Fruit fly (Drosophila melanogaster) whole organism, embryonic: ENCODE results near the gene CG14868.

ENCODE experiments used
- ATbp ChIP-seq: fragments of 200-800 bp; sonication (Bioruptor generic); optimal IDR thresholded peaks from 2 replicates; lab custom pipeline; 2017; ENCODE audit warnings: missing biosample characterization, mild to moderate bottlenecking, missing genetic modification characterization, missing genetic modification reagents
- Antp ChIP-seq: fragments of 200-800 bp; sonication (Bioruptor generic); optimal IDR thresholded peaks from 3 replicates; lab custom pipeline; 2016; ENCODE audit warnings: missing biosample characterization, missing genetic modification characterization
- Bdp1 ChIP-seq: fragments of 200-800 bp; sonication (Bioruptor generic); optimal IDR thresholded peaks from 3 replicates; lab custom pipeline; 2016; ENCODE audit warnings: missing biosample characterization, missing genetic modification characterization
- CG10209 ChIP-seq: fragments of 200-800 bp; sonication (Bioruptor generic); optimal IDR thresholded peaks from 3 replicates; lab custom pipeline; 2017; ENCODE audit warnings: missing biosample characterization, mild to moderate bottlenecking, missing genetic modification characterization, missing genetic modification reagents
- CG10274 ChIP-seq: fragments of 200-800 bp; sonication (Bioruptor generic); optimal IDR thresholded peaks from 3 replicates; lab custom pipeline; 2017; ENCODE audit warnings: missing biosample characterization, mild to moderate bottlenecking, missing genetic modification characterization
- CG12391 ChIP-seq: fragments of 200-800 bp; sonication (Bioruptor generic); optimal IDR thresholded peaks from 3 replicates; lab custom pipeline; 2018; ENCODE audit warnings: missing biosample characterization, mild to moderate bottlenecking, missing genetic modification characterization, moderate library complexity
- CG12659 ChIP-seq: fragments of 200-800 bp; sonication (Bioruptor generic); optimal IDR thresholded peaks from 3 replicates; lab custom pipeline; 2017; ENCODE audit warnings: mild to moderate bottlenecking, missing biosample characterization, missing genetic modification reagents, missing genetic modification characterization
- CG13123 ChIP-seq: fragments of 200-800 bp; sonication (Bioruptor generic); optimal IDR thresholded peaks from 2 replicates; lab custom pipeline; 2016; ENCODE audit warnings: missing biosample characterization, missing genetic modification characterization
- CG13424 ChIP-seq: fragments of 200-800 bp; sonication (Bioruptor generic); optimal IDR thresholded peaks from 2 replicates; lab custom pipeline; 2019; ENCODE audit warnings: missing biosample characterization, mild to moderate bottlenecking, missing genetic modification characterization, moderate library complexity
- CG13894 ChIP-seq: fragments of 200-800 bp; sonication (Bioruptor generic); optimal IDR thresholded peaks from 3 replicates; lab custom pipeline; 2018; ENCODE audit warnings: missing biosample characterization, mild to moderate bottlenecking, missing genetic modification characterization, moderate library complexity
- CG14860 ChIP-seq: fragments of 200-800 bp; sonication (Bioruptor generic); IDR thresholded peaks from 3 replicates; pipeline ENCODE4 v1.3.6; 2022; ENCODE audit warnings: missing biosample characterization, missing genetic modification characterization; ENCODE audit not compliant: partially characterized antibody
- CG15011 ChIP-seq: fragments of 200-800 bp; sonication (Bioruptor generic); optimal IDR thresholded peaks from 3 replicates; lab custom pipeline; 2018; ENCODE audit warnings: missing biosample characterization, mild to moderate bottlenecking, missing genetic modification characterization
- CG2120 ChIP-seq: fragments of 200-800 bp; sonication (Bioruptor generic); optimal IDR thresholded peaks from 3 replicates; lab custom pipeline; 2016; ENCODE audit warnings: missing biosample characterization, missing genetic modification characterization
- CG2875 ChIP-seq: fragments of 200-800 bp; sonication (Bioruptor generic); optimal IDR thresholded peaks from 2 replicates; lab custom pipeline; 2017; ENCODE audit warnings: missing biosample characterization, mild to moderate bottlenecking, missing genetic modification characterization, missing genetic modification reagents
- CG2889 ChIP-seq: fragments of 200-800 bp; sonication (Bioruptor generic); IDR thresholded peaks from 3 replicates; pipeline ENCODE4 v1.3.6; 2022; ENCODE audit warnings: missing biosample characterization, missing genetic modification characterization
- CG30020 ChIP-seq: fragments of 200-800 bp; optimal IDR thresholded peaks from 2 replicates; lab custom pipeline; 2019; ENCODE audit warnings: missing biosample characterization, mild to moderate bottlenecking, missing genetic modification characterization, moderate library complexity
- CG31224 ChIP-seq: fragments of 200-800 bp; sonication (Bioruptor generic); IDR thresholded peaks from 2 replicates; pipeline ENCODE4 v1.3.6; 2022; ENCODE audit warnings: missing biosample characterization, missing genetic modification characterization
- CG32772 ChIP-seq: fragments of 200-800 bp; sonication (Bioruptor generic); IDR thresholded peaks from 2 replicates; pipeline ENCODE4 v1.3.6; 2022; ENCODE audit warnings: missing biosample characterization, missing genetic modification characterization
- CG3995 ChIP-seq: fragments of 200-800 bp; sonication (Bioruptor generic); optimal IDR thresholded peaks from 3 replicates; lab custom pipeline; 2016; ENCODE audit warnings: missing biosample characterization, missing genetic modification characterization
- CG4424 ChIP-seq: fragments of 200-800 bp; sonication (Bioruptor generic); optimal IDR thresholded peaks from 3 replicates; lab custom pipeline; 2016; ENCODE audit warnings: missing biosample characterization, missing genetic modification characterization
- CG7372 ChIP-seq: fragments of 200-800 bp; sonication (Bioruptor generic); IDR thresholded peaks from 2 replicates; pipeline ENCODE4 v1.3.6; 2022; ENCODE audit warnings: missing biosample characterization, missing genetic modification characterization
- CG7556 ChIP-seq: fragments of 200-800 bp; sonication (Bioruptor generic); optimal IDR thresholded peaks from 2 replicates; lab custom pipeline; 2017; ENCODE audit warnings: missing biosample characterization, mild to moderate bottlenecking, missing genetic modification characterization
- CG8089 ChIP-seq: fragments of 200-800 bp; sonication (Bioruptor generic); optimal IDR thresholded peaks from 3 replicates; lab custom pipeline; 2016; ENCODE audit warnings: missing biosample characterization, missing genetic modification characterization
- CG8359 ChIP-seq: fragments of 200-800 bp; sonication (Bioruptor generic); optimal IDR thresholded peaks from 2 replicates; lab custom pipeline; 2017; ENCODE audit warnings: missing biosample characterization, mild to moderate bottlenecking, missing genetic modification characterization, borderline replicate concordance
- CG8924 ChIP-seq: fragments of 200-800 bp; optimal IDR thresholded peaks from 3 replicates; lab custom pipeline; 2019; ENCODE audit warnings: missing biosample characterization, mild to moderate bottlenecking, missing genetic modification characterization, moderate library complexity
- CG9609 ChIP-seq: fragments of 200-800 bp; sonication (Bioruptor generic); optimal IDR thresholded peaks from 3 replicates; lab custom pipeline; 2016; ENCODE audit warnings: missing biosample characterization, missing genetic modification characterization
- CkIIα-i1 ChIP-seq: fragments of 200-800 bp; sonication (Bioruptor generic); IDR thresholded peaks from 2 replicates; pipeline ENCODE4 v1.3.6; 2022; ENCODE audit warnings: missing biosample characterization, missing genetic modification characterization
- Dek ChIP-seq: fragments of 200-800 bp; sonication (Bioruptor generic); optimal IDR thresholded peaks from 3 replicates; lab custom pipeline; 2019; ENCODE audit warnings: missing biosample characterization, mild to moderate bottlenecking, missing genetic modification characterization, moderate library complexity
- MBD-R2 ChIP-seq: fragments of 200-800 bp; sonication (Bioruptor generic); IDR thresholded peaks from 2 replicates; pipeline ENCODE4 v1.3.6; 2022; ENCODE audit warnings: missing biosample characterization, missing genetic modification characterization
- Meics ChIP-seq: fragments of 200-800 bp; sonication (Bioruptor generic); optimal IDR thresholded peaks from 2 replicates; lab custom pipeline; 2017; ENCODE audit warnings: missing biosample characterization, mild to moderate bottlenecking, missing genetic modification characterization
- Mrtf ChIP-seq: fragments of 200-800 bp; sonication (Bioruptor generic); IDR thresholded peaks from 3 replicates; pipeline ENCODE4 v1.3.6; 2022; ENCODE audit warnings: missing biosample characterization, missing genetic modification characterization
- Nf-YB ChIP-seq: fragments of 200-800 bp; sonication (Bioruptor generic); optimal IDR thresholded peaks from 3 replicates; lab custom pipeline; 2019; ENCODE audit warnings: missing biosample characterization, mild to moderate bottlenecking, missing genetic modification characterization, moderate library complexity
- Side ChIP-seq: fragments of 200-800 bp; sonication (Bioruptor generic); optimal IDR thresholded peaks from 2 replicates; lab custom pipeline; 2016; ENCODE audit warnings: missing biosample characterization, missing genetic modification characterization
- Sox100B ChIP-seq: fragments of 200-800 bp; sonication (Bioruptor generic); optimal IDR thresholded peaks from 3 replicates; lab custom pipeline; 2018; ENCODE audit warnings: missing biosample characterization, mild to moderate bottlenecking, missing genetic modification characterization
- ash1 ChIP-seq: fragments of 200-800 bp; sonication (Bioruptor generic); optimal IDR thresholded peaks from 2 replicates; lab custom pipeline; 2018; ENCODE audit warnings: missing biosample characterization, mild to moderate bottlenecking, missing genetic modification characterization
- chinmo ChIP-seq: fragments of 200-800 bp; sonication (Bioruptor generic); IDR thresholded peaks from 4 replicates; pipeline ENCODE4 v1.3.6; 2022; ENCODE audit warnings: missing biosample characterization, missing genetic modification characterization; ENCODE audit not compliant: partially characterized antibody
- dpn ChIP-seq, 2 experiments: fragments of 200-800 bp; sonication (Bioruptor generic); optimal IDR thresholded peaks; 3 replicates each; lab custom pipeline; 2016; ENCODE audit warnings: missing biosample characterization in 2 of 2, missing genetic modification characterization in 2 of 2
- fd64A ChIP-seq: fragments of 200-800 bp; sonication (Bioruptor generic); optimal IDR thresholded peaks from 3 replicates; lab custom pipeline; 2018; ENCODE audit warnings: missing biosample characterization, mild to moderate bottlenecking, missing genetic modification characterization
- fd96Cb ChIP-seq: fragments of 200-800 bp; sonication (Bioruptor generic); optimal IDR thresholded peaks from 2 replicates; lab custom pipeline; 2018; ENCODE audit warnings: missing biosample characterization, mild to moderate bottlenecking, missing genetic modification characterization, moderate library complexity
- fru ChIP-seq: fragments of >200 bp; optimal IDR thresholded peaks from 2 replicates; lab custom pipeline; 2017
- hth ChIP-seq: fragments of >200 bp; optimal IDR thresholded peaks from 2 replicates; lab custom pipeline; 2017; ENCODE audit warnings: inconsistent platforms
- ind ChIP-seq: fragments of 200-800 bp; sonication (Bioruptor generic); optimal IDR thresholded peaks from 3 replicates; lab custom pipeline; 2016; ENCODE audit warnings: missing biosample characterization, missing genetic modification characterization
- ken ChIP-seq: fragments of 200-800 bp; sonication (Bioruptor generic); IDR thresholded peaks from 3 replicates; pipeline ENCODE4 v1.3.6; 2022; ENCODE audit warnings: missing biosample characterization, missing genetic modification characterization
- kni ChIP-seq: fragments of 200-800 bp; sonication (Bioruptor generic); optimal IDR thresholded peaks from 3 replicates; lab custom pipeline; 2017; ENCODE audit warnings: mild to moderate bottlenecking, missing biosample characterization, missing genetic modification reagents, missing genetic modification characterization
- nerfin-1 ChIP-seq: fragments of 200-800 bp; sonication (Bioruptor generic); optimal IDR thresholded peaks from 3 replicates; lab custom pipeline; 2019; ENCODE audit warnings: missing biosample characterization, mild to moderate bottlenecking, missing genetic modification characterization, moderate library complexity
- oc ChIP-seq: fragments of 200-800 bp; sonication (Bioruptor generic); optimal IDR thresholded peaks from 2 replicates; lab custom pipeline; 2018; ENCODE audit warnings: missing biosample characterization, mild to moderate bottlenecking, missing genetic modification characterization, moderate library complexity
- pfk ChIP-seq: fragments of 200-800 bp; sonication (Bioruptor generic); optimal IDR thresholded peaks from 2 replicates; lab custom pipeline; 2018; ENCODE audit warnings: missing biosample characterization, mild to moderate bottlenecking, missing genetic modification characterization, moderate library complexity
- phol ChIP-seq: fragments of 200-800 bp; sonication (Bioruptor generic); optimal IDR thresholded peaks from 3 replicates; lab custom pipeline; 2018; ENCODE audit warnings: missing biosample characterization, mild to moderate bottlenecking, missing genetic modification characterization, moderate library complexity
- tin ChIP-seq: fragments of 200-800 bp; sonication (Bioruptor generic); optimal IDR thresholded peaks from 3 replicates; lab custom pipeline; 2016; ENCODE audit warnings: missing biosample characterization, missing genetic modification characterization
- trh ChIP-seq: fragments of 200-800 bp; sonication (Bioruptor generic); optimal IDR thresholded peaks from 2 replicates; lab custom pipeline; 2016; ENCODE audit warnings: missing biosample characterization, missing genetic modification characterization
- vvl ChIP-seq: fragments of 200-800 bp; sonication (Bioruptor generic); IDR thresholded peaks from 2 replicates; pipeline ENCODE4 v1.3.6; 2022; ENCODE audit warnings: missing biosample characterization, missing genetic modification characterization
- zf30C ChIP-seq: fragments of 200-800 bp; sonication (Bioruptor generic); optimal IDR thresholded peaks from 3 replicates; lab custom pipeline; 2018; ENCODE audit warnings: missing biosample characterization, mild to moderate bottlenecking, missing genetic modification characterization

CG14868 gene

DNA sequence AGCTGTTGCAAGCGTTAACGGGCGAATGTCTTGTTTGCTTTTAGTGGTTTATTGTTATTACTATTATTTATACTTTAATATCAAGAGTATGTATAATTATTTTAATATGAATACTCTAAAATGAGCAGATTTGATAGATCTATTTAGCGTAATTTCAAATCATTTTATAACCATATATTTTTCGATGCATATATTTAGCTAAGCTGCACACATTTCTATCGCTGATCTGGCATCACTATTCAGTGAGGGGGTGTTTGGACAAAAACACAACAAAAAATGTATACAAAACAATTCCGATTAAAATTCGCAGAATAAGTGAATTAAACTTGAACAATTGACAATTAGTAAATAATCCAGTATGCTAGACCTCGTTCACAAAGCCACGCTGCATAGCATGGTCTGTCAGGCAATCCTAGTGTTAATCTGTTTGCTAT, 18.7 kb downstream of the CG14868 start, which contains the start of the genes Trs33 and Tmtc4 (continued):
- TF ChIP-seq Mrtf (GFP tag; lab: Robert Waterston, UW) (no peak), CG2120 (peak; percentile 56), chinmo (GFP tag; lab: Robert Waterston, UW) (no peak), CG12659 (peak; percentile 61), tin (GFP tag; lab: Kevin White, UChicago) (peak; percentile 21), CG12391 (tag; lab: Kevin White, UChicago) (peak; percentile 72), CG3995 (GFP tag; lab: Kevin White, UChicago) (no peak), CG30020 (peak; percentile 44), CG31224 (GFP tag; lab: Robert Waterston, UW) (no peak), phol (tag; lab: Kevin White, UChicago) (peak; percentile 38), CG13424 (peak; percentile 67), fd64A (no peak), CG15011 (GFP tag; lab: Kevin White, UChicago) (no peak), zf30C (GFP tag; lab: Kevin White, UChicago) (peak; percentile 35), CG2875 (GFP tag; lab: Kevin White, UChicago) (no peak), vvl (GFP tag; lab: Robert Waterston, UW) (peak; percentile 71), oc (tag; lab: Kevin White, UChicago) (peak; percentile 46), dpn (GFP tag; optimal IDR thresholded peaks at IDR 0.05; lab: Kevin White, UChicago) (peak in 1 of 2 experiments; percentile 28), CG8924 (tag; lab: Kevin White, UChicago) (peak; percentile 49), CG10274 (GFP tag; lab: Kevin White, UChicago) (no peak), CG13123 (peak; percentile 15), trh (GFP tag; lab: Kevin White, UChicago) (no peak), CG2889 (no peak), CG7556 (GFP tag; lab: Kevin White, UChicago) (peak; percentile 34)

DNA sequence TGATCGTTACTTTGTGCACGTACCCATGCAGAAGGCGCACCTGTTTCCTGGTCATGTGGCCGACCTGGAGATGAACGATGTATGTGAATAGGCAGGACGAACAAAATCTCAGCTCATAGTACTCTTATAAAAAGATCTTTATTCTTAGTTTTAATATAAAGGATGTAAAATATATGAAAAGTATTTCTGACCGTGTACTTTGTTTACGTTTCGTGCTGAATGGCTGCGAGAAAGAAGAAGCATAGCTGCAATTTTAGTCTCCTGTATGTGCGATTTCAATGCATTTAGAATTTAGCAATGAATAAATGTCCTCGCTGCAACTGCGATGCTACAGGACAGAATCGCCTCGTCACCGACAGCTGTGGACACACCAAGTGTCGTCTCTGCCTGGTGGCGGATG, 21.9 kb downstream of the CG14868 start, which contains the start of the genes CG42726 and CG42727:
TSS of gene CG42726 (plus strand) at position 227 of the 400 bp plus-strand sequence.
TSS of gene CG42727 (plus strand) at position 227 of the 400 bp plus-strand sequence.
- TF ChIP-seq Meics (GFP tag; lab: Kevin White, UChicago) (peak; percentile 11), Dek (no peak), CG4424 (GFP tag; lab: Kevin White, UChicago) (peak; percentile 26), nerfin-1 (tag; lab: Kevin White, UChicago) (peak; percentile 54), CkIIα-i1 (no peak), fru (lab: Kevin White, UChicago) (no peak), CG32772 (GFP tag; lab: Robert Waterston, UW) (no peak), MBD-R2 (peak; percentile 94), ind (GFP tag; lab: Kevin White, UChicago) (peak; percentile 39), CG10209 (GFP tag; lab: Kevin White, UChicago) (no peak), CG8359 (GFP tag; lab: Kevin White, UChicago) (no peak), Bdp1 (GFP tag; lab: Kevin White, UChicago) (peak; percentile 15), CG14860 (GFP tag; lab: Robert Waterston, UW) (no peak), Nf-YB (no peak), Side (GFP tag; lab: Kevin White, UChicago) (no peak), Sox100B (GFP tag; lab: Kevin White, UChicago) (no peak), ash1 (GFP tag; lab: Kevin White, UChicago) (no peak), pfk (GFP tag; lab: Kevin White, UChicago) (no peak), kni (GFP tag; lab: Kevin White, UChicago) (peak; percentile 36), hth (lab: Kevin White, UChicago) (no peak), CG7372 (GFP tag; lab: Robert Waterston, UW) (no peak; the same call in 1 of the 2 replicates), fd96Cb (tag; lab: Kevin White, UChicago) (peak; percentile 9), CG9609 (GFP tag; lab: Kevin White, UChicago) (no peak), ATbp (GFP tag; lab: Kevin White, UChicago) (no peak), CG8089 (GFP tag; lab: Kevin White, UChicago) (no peak), Antp (GFP tag; lab: Kevin White, UChicago) (no peak), CG13894 (tag; lab: Kevin White, UChicago) (no peak), ken (GFP tag; lab: Robert Waterston, UW) (peak; percentile 43; the same call in 1 of the 3 replicates)
